Fruit fly (Drosophila melanogaster) whole organism: ENCODE data around the gene Coq5.

Experiments used
- CG8478 ChIP-seq: fragments of >200 bp; optimal IDR thresholded peaks from 2 replicates; lab custom pipeline; 2018; ENCODE audit warnings: inconsistent platforms
- Dll ChIP-seq: fragments of >200 bp; optimal IDR thresholded peaks from 2 replicates; lab custom pipeline; 2017
- EcR ChIP-seq, 2 experiments: fragments of >200 bp; optimal IDR thresholded peaks; 2 replicates each; lab custom pipeline; 2017; ENCODE audit warnings: missing biosample characterization in 2 of 2, missing genetic modification characterization in 2 of 2, missing genetic modification reagents in 2 of 2
- pan ChIP-seq: fragments of >200 bp; optimal IDR thresholded peaks from 2 replicates; lab custom pipeline; 2017
- psq ChIP-seq: fragments of >200 bp; optimal IDR thresholded peaks from 2 replicates; lab custom pipeline; 2017
- usp ChIP-seq: fragments of >200 bp; optimal IDR thresholded peaks from 2 replicates; lab custom pipeline; 2017; ENCODE audit warnings: missing biosample characterization, missing genetic modification characterization, mixed read lengths

DNA sequence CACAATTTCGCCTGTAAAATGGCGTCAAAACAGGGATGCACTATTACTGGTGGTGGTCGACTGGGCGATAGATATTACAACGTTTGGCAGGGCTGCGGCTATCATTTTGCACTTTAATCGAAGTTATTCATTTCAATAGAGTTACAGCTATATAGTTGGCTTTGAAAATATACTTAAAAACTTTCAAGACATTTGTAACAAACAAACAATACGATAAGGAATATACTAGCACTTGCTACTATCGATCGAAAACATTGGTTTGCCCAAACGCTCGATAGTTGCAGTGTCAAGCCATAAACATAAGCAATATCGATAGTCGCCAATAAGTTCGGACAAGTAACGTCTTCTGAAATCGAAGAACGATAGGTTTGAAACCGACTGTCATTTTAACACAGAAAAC, 34.9 kb downstream of the Coq5 start, which contains the start of the genes Bap60 and CG12096:
- no peak for TF ChIP-seq pan
- TF ChIP-seq EcR (GFP tag; optimal IDR thresholded peaks at IDR 0.05; lab: Kevin White, UChicago) = no peak
- TF ChIP-seq usp (GFP tag; lab: Kevin White, UChicago) = no peak
- no peak for TF ChIP-seq psq
- no peak for TF ChIP-seq Dll
- TF ChIP-seq CG8478 (lab: Kevin White, UChicago) = no peak
